Worm (Caenorhabditis elegans): ENCODE measurements around the gene nhr-195.
A peak's percentile ranks its signal among the peaks of the same experiment; 100 is the strongest.

The nhr-195 gene

DNA sequence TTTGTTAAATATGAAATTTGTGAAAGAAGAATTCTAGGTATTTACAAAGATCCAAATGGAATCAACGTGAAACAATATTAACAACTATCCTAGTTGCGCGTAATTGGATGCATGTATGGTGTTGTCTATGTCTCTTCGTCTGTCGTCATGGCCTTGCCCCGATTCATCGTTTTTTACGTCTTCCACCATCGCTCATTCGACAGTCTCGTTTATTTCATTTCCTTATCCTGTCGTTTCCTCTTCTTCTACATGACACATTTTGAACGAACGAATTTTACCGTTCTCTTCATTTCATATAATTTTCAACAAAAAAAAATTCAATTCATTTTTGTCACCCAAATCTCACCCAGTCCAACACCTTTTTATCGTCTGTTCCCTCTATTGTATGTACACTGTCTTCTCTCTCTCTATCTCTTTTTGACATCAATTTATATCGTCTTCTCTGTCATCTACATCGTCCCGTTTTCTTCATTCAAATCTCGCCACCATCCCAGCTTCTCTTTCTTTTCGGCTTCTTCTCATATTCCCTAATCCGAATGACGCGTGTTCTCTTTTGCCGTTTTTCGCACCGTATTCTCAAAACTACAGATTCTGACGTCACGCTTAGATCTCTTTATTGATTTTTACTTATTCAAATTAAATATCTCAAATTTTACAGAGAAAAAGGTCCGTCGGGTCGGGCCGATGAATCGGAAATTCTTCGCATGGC lies 15.6 kb downstream of the nhr-195 start, which contains the start of gene ttc-17:
TSS of gene ttc-17 (plus strand) at position 659 of the 709 bp plus-strand sequence.
- TF ChIP-seq nhr-77 (tag; optimal IDR thresholded peaks at IDR 0.05) (no peak), nhr-11 (tag; optimal IDR thresholded peaks at IDR 0.05) (no peak), mbf-1 (tag; optimal IDR thresholded peaks at IDR 0.05) (no peak), sma-9 (GFP tag; optimal IDR thresholded peaks at IDR 0.05) (no peak), sma-9 (tag; optimal IDR thresholded peaks at IDR 0.05) (no peak), alr-1 (tag; optimal IDR thresholded peaks at IDR 0.05) (no peak), ZK546.5 (tag; optimal IDR thresholded peaks at IDR 0.05) (no peak), lsy-2 (tag; optimal IDR thresholded peaks at IDR 0.05) (no peak), Y55F3AM.14 (GFP tag; optimal IDR thresholded peaks at IDR 0.05) (no peak)

DNA sequence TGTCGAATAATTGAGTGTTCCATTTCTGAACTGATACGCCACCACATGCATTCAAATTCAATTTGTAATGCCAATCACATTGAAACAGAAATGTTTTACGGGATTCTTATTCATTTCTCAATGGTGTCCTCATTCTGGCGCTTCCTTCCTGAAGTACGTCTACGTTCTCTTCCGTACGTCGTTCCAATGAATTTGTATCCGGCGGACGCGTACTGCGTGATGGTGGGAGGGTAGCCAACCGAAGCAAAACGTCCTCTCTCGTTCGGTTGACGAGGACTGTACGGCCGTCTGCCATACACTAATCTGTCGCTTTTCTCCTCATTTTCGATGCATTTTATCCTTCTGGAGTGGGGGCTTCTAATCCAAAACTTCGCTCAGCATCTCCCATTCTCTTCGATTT lies 22.3 kb downstream of the nhr-195 start:
- no peak for TF ChIP-seq crh-2 (tag; optimal IDR thresholded peaks at IDR 0.05)
- no peak for TF ChIP-seq elt-3 (tag; optimal IDR thresholded peaks at IDR 0.05)
- TF ChIP-seq nhr-77 (tag; optimal IDR thresholded peaks at IDR 0.05): no peak
- TF ChIP-seq Y55F3AM.14 (GFP tag; optimal IDR thresholded peaks at IDR 0.05): no peak

DNA sequence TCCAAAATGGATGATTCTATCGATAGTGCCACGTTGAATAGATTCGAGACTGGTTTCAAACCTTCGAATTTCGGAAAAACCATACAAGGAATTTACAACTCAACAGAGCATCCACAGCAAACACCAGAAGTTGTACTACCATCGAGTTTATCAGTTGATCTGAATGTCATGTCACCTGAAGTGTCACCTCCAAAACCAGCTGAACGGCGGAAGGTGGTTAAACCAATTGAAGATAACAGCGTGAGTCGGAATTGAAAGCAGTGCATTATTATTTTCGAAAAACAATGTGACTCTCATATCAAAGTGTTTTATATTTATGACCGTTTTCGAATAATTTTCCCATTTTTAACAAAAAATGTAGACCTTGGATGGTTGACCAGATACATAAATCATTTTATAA lies 23.2 kb downstream of the nhr-195 start:
- TF ChIP-seq lin-39 (tag; optimal IDR thresholded peaks at IDR 0.05) (no peak), ZK546.5 (tag; optimal IDR thresholded peaks at IDR 0.05) (no peak), ztf-4 (tag; optimal IDR thresholded peaks at IDR 0.05) (no peak), sem-4 (tag; optimal IDR thresholded peaks at IDR 0.05) (no peak), nhr-25 (tag; optimal IDR thresholded peaks at IDR 0.05) (no peak), unc-39 (tag; optimal IDR thresholded peaks at IDR 0.05) (no peak), Y55F3AM.14 (GFP tag; optimal IDR thresholded peaks at IDR 0.05) (no peak), peb-1 (tag; optimal IDR thresholded peaks at IDR 0.05) (no peak), nhr-11 (tag; optimal IDR thresholded peaks at IDR 0.05) (no peak), lin-11 (tag; optimal IDR thresholded peaks at IDR 0.05) (no peak), elt-1 (tag; optimal IDR thresholded peaks at IDR 0.05) (no peak), aly-2 (tag; optimal IDR thresholded peaks at IDR 0.05) (no peak), blmp-1 (tag; optimal IDR thresholded peaks at IDR 0.05; ENCODE audit: insufficient read depth) (no peak), lin-13 (GFP tag; optimal IDR thresholded peaks at IDR 0.05) (no peak), R02D3.7 (tag; optimal IDR thresholded peaks at IDR 0.05) (no peak), lsy-2 (tag; optimal IDR thresholded peaks at IDR 0.05) (no peak), unc-62 (GFP tag; optimal IDR thresholded peaks at IDR 0.05) (no peak)

- TF ChIP-seq nhr-129 (tag; optimal IDR thresholded peaks at IDR 0.05) (no peak), fos-1 (tag; optimal IDR thresholded peaks at IDR 0.05) (peak; percentile 66), elt-1 (tag; optimal IDR thresholded peaks at IDR 0.05) (no peak)
Observed at ce11 chrV:8948365-8948764, 23.8 kb downstream of the nhr-195 start.

- TF ChIP-seq Y55F3AM.14 (GFP tag; optimal IDR thresholded peaks at IDR 0.05) (no peak), peb-1 (tag; optimal IDR thresholded peaks at IDR 0.05) (no peak), unc-39 (tag; optimal IDR thresholded peaks at IDR 0.05) (no peak), ceh-16 (tag; optimal IDR thresholded peaks at IDR 0.05) (no peak), nhr-21 (tag; optimal IDR thresholded peaks at IDR 0.05) (no peak), gmeb-1 (tag; optimal IDR thresholded peaks at IDR 0.05) (no peak), ceh-82 (tag; optimal IDR thresholded peaks at IDR 0.05) (no peak)
Observed at ce11 chrV:8947499-8947898, 24.7 kb downstream of the nhr-195 start, which contains the start of gene gck-1. Gene gck-1 (plus strand): TSS chrV:8947799.

DNA sequence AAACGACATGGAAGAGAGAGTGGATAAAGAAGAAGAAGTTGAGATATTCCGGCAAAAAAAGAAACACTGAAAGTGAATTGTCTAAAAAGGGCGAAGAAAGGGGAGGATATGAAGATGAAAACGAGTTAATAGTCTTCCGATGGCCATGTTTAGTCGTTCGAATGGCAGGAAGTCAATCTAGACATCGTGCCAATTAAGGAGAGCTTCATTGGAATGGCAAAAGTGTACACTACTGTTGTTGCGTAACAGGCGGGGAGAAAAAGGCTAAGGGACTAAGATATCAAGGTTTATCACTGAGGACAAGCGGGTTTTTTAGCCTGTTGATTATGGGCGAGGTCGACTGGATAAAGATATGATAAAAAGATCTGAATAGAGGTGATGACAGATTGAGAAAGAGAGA lies 26.0 kb downstream of the nhr-195 start:
- TF ChIP-seq nhr-129 (tag; optimal IDR thresholded peaks at IDR 0.05): no peak
- TF ChIP-seq unc-39 (tag; optimal IDR thresholded peaks at IDR 0.05): no peak
- TF ChIP-seq mdl-1 (tag; optimal IDR thresholded peaks at IDR 0.05): no peak
- no peak for TF ChIP-seq fos-1 (tag; optimal IDR thresholded peaks at IDR 0.05)
- TF ChIP-seq elt-1 (tag; optimal IDR thresholded peaks at IDR 0.05): no peak
- no peak for TF ChIP-seq Y55F3AM.14 (GFP tag; optimal IDR thresholded peaks at IDR 0.05)
- no peak for TF ChIP-seq nhr-12 (tag; optimal IDR thresholded peaks at IDR 0.05)
- no peak for TF ChIP-seq elt-3 (tag; optimal IDR thresholded peaks at IDR 0.05)
- no peak for TF ChIP-seq nhr-25 (tag; optimal IDR thresholded peaks at IDR 0.05)
- no peak for TF ChIP-seq nhr-11 (tag; optimal IDR thresholded peaks at IDR 0.05)
- no peak for TF ChIP-seq crh-2 (tag; optimal IDR thresholded peaks at IDR 0.05)
- no peak for TF ChIP-seq nhr-21 (tag; optimal IDR thresholded peaks at IDR 0.05)
- no peak for TF ChIP-seq sma-3 (GFP tag; optimal IDR thresholded peaks at IDR 0.05)
- no peak for TF ChIP-seq snpc-4 (tag; optimal IDR thresholded peaks at IDR 0.05)
- TF ChIP-seq peb-1 (tag; optimal IDR thresholded peaks at IDR 0.05): no peak
- no peak for TF ChIP-seq nhr-237 (tag; optimal IDR thresholded peaks at IDR 0.05)
- TF ChIP-seq mab-5 (tag; optimal IDR thresholded peaks at IDR 0.05): no peak
- no peak for TF ChIP-seq mbf-1 (tag; optimal IDR thresholded peaks at IDR 0.05)

Data from whole organism, L2 larva.